Worm (Caenorhabditis elegans): ENCODE measurements around the gene apn-1.

Gene apn-1

DNA sequence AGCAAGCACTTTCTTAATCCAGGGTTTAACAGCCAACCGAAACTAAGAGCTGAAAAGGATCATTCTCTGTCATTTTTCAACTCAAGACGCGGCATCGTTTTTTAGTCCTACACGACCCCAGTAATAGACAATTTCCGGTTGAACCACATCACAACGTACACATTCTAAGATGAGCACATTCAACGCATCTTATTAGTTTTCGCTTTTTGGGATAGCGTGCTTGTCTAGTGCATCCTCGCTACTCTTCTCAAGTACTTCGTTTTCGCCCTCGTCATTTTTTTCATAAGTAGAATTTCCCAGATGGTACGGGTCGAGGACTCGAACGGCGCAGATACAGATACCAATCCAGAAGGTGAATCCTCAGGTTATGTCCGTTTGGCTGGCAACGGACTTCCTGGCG lies 5.1 kb upstream of the apn-1 start, which contains the start of gene T05H10.1:
T05H10.1 (plus strand) TSS at position 301 of the 400 bp plus-strand sequence.
- no peak for TF ChIP-seq unc-62 (GFP tag; optimal IDR thresholded peaks at IDR 0.05)
- TF ChIP-seq lin-32 (GFP tag; optimal IDR thresholded peaks at IDR 0.05), result no peak
- no peak for TF ChIP-seq ham-2 (GFP tag; optimal IDR thresholded peaks at IDR 0.05)

DNA sequence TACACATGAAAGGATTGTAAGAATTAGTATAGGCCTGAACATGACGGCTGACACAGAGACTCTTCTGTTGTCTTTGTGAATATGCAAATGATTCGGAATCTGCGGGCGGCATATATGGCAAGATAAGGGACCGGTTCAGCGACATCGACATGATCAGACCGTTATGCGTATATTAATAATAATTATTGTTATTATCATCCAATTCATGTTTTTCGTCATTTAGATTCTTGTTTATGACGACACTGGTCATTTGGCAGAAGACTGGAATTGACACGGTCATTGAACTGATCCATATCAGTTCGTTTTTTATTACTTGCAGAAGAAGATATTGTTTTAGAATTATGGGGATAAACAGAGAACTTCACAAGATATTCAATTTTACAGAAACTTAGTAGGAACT lies 3.1 kb downstream of the apn-1 start, which contains the start of gene mtre-1:
mtre-1 (minus strand) TSS at position 101 of the 400 bp plus-strand sequence.
- TF ChIP-seq elt-1 (tag; optimal IDR thresholded peaks at IDR 0.05; ENCODE audit: borderline replicate concordance, insufficient read depth), result peak; percentile 41
- no peak for TF ChIP-seq nhr-237 (tag; optimal IDR thresholded peaks at IDR 0.05)

DNA sequence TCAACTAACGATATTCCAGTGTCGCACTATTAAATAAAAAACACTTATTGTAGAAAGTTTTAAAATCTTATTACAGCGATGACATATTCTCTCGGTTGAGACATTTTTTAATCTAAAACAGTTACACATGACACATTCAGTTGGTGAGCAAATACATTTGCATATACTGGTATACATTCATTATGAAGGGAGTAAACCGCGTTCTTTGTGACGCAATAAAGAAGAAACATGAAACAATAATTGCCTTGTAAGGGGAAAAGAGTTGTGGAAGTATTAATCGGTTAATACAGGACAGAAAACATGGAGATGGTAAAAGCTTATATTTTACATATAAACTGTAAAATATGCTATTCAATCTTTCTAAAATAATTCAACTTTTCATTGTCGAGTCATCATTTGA lies 4.0 kb downstream of the apn-1 start:
- TF ChIP-seq nhr-2 (tag; optimal IDR thresholded peaks at IDR 0.05) (peak; percentile 56), ces-1 (GFP tag; optimal IDR thresholded peaks at IDR 0.05) (no peak), zip-8 (tag; optimal IDR thresholded peaks at IDR 0.05) (peak; percentile 94), unc-39 (tag; optimal IDR thresholded peaks at IDR 0.05) (no peak), lin-13 (tag; optimal IDR thresholded peaks at IDR 0.05) (no peak), sptf-1 (tag; optimal IDR thresholded peaks at IDR 0.05) (no peak), nhr-76 (tag; optimal IDR thresholded peaks at IDR 0.05) (no peak), snpc-4 (tag; optimal IDR thresholded peaks at IDR 0.05) (no peak)

DNA sequence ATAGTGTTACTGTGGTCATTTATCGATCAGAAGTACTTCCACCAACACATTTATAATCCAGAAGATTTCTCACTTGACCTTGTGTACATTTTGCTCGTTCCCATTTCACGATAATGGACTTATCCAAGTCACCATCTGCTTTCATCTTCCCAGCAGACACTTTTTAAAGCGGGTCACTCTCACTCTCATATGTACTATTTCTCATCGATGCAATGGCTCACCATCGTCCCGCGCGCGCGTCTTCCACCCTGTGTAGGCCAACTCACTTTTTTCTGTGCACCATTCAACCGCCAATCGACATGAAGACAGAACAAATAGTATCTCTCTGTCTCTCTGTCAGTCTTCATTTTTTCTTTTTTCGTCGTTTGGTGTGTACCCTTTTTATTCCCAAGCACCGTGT lies 4.8 kb downstream of the apn-1 start:
- TF ChIP-seq elt-3 (tag; optimal IDR thresholded peaks at IDR 0.05) (no peak), nhr-12 (tag; optimal IDR thresholded peaks at IDR 0.05) (no peak), ceh-43 (GFP tag; optimal IDR thresholded peaks at IDR 0.05) (no peak), cnd-1 (tag; optimal IDR thresholded peaks at IDR 0.05) (peak; percentile 51), M03D4.4 (tag; optimal IDR thresholded peaks at IDR 0.05) (no peak), ces-1 (GFP tag; optimal IDR thresholded peaks at IDR 0.05) (peak; percentile 33), snpc-4 (tag; optimal IDR thresholded peaks at IDR 0.05) (no peak), nhr-2 (tag; optimal IDR thresholded peaks at IDR 0.05) (no peak)

DNA sequence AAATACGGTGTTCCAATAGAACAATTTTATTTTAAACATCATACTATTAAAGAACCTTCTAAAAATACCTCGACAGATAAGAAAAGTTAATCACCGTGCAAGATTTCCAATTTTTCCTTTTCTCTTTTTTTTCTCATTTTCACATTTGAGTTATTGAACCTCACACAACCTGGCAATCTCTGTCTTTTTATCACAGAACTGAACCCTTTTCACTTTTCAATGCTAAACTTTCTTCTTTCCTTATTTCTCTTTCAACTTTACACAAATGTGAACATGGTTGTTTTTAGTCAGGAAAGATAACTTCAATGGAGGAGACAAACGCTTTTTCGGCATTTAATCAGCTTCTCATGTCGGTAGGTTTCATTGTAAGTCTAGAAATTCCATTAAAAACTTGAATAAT lies 5.5 kb downstream of the apn-1 start, which contains the start of gene T05H10.4:
T05H10.4 (plus strand) TSS at position 301 of the 400 bp plus-strand sequence.
- TF ChIP-seq lsy-2 (tag; optimal IDR thresholded peaks at IDR 0.05), result no peak
- TF ChIP-seq cnd-1 (tag; optimal IDR thresholded peaks at IDR 0.05), result no peak
- TF ChIP-seq drap-1 (GFP tag; optimal IDR thresholded peaks at IDR 0.05), result no peak
- TF ChIP-seq sptf-1 (tag; optimal IDR thresholded peaks at IDR 0.05), result no peak

DNA sequence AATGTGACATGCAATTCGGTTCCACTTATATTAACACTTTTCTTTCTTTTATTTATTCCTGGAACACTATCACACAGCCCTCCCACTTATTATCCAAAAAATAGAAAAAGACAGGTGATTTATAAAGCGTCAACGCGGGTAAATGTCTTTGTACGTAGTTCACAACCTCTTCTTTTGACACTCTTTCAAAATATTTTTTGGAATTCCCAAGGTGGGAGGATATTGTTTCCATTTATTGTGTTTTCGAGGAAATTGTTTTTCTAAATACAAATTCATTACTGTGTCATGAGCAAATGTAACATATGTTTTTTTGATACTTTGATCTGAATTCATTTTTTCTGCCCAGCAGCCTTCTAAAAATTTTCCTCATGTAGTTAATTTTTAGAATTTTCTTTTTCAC lies 10.5 kb downstream of the apn-1 start:
- TF ChIP-seq ztf-11 (tag; optimal IDR thresholded peaks at IDR 0.05), result no peak
- no peak for TF ChIP-seq cnd-1 (tag; optimal IDR thresholded peaks at IDR 0.05)
- TF ChIP-seq mls-2 (tag; optimal IDR thresholded peaks at IDR 0.05), result no peak
- no peak for TF ChIP-seq hlh-1 (tag; optimal IDR thresholded peaks at IDR 0.05)
- no peak for TF ChIP-seq ceh-39 (tag; optimal IDR thresholded peaks at IDR 0.05)
- no peak for TF ChIP-seq mep-1 (tag; optimal IDR thresholded peaks at IDR 0.05)
- TF ChIP-seq bed-3 (GFP tag; optimal IDR thresholded peaks at IDR 0.05), result no peak
- TF ChIP-seq pha-4 (tag; optimal IDR thresholded peaks at IDR 0.05), result no peak
- no peak for TF ChIP-seq snpc-4 (tag; optimal IDR thresholded peaks at IDR 0.05)
- no peak for TF ChIP-seq nhr-76 (tag; optimal IDR thresholded peaks at IDR 0.05)
- no peak for TF ChIP-seq ham-2 (GFP tag; optimal IDR thresholded peaks at IDR 0.05)
- TF ChIP-seq zip-8 (tag; optimal IDR thresholded peaks at IDR 0.05), result no peak
- no peak for TF ChIP-seq ceh-43 (GFP tag; optimal IDR thresholded peaks at IDR 0.05)

DNA sequence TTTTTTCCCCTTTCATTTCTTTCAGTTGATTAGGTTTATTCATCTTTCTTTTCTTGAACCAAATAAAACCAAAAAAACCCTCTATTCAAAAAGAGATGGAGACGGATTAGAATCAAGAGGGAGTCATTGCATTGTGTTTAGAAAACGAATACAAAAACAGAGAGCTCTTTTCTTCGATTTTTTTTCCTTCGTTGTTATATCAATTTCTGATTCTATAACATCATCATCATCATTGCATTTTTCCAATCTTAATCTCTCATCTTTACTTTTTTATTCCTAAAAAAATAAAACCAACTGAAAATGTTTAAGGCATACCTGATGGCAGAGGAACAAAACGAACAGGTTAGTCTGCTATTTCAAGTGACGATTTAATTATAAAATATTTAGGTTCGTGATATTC lies 11.4 kb downstream of the apn-1 start, which contains the start of gene T05H10.8:
T05H10.8 (plus strand) TSS at position 301 of the 400 bp plus-strand sequence.
- no peak for TF ChIP-seq zip-8 (tag; optimal IDR thresholded peaks at IDR 0.05)
- TF ChIP-seq blmp-1 (tag; optimal IDR thresholded peaks at IDR 0.05), result no peak
- no peak for TF ChIP-seq nhr-2 (tag; optimal IDR thresholded peaks at IDR 0.05)
- TF ChIP-seq ces-1 (GFP tag; optimal IDR thresholded peaks at IDR 0.05), result no peak
- no peak for TF ChIP-seq cnd-1 (tag; optimal IDR thresholded peaks at IDR 0.05)
- no peak for TF ChIP-seq unc-120 (tag; optimal IDR thresholded peaks at IDR 0.05; ENCODE audit: poor library complexity, severe bottlenecking)
- TF ChIP-seq hlh-1 (tag; optimal IDR thresholded peaks at IDR 0.05), result no peak
- TF ChIP-seq M03D4.4 (tag; optimal IDR thresholded peaks at IDR 0.05), result no peak
- no peak for TF ChIP-seq lin-32 (GFP tag; optimal IDR thresholded peaks at IDR 0.05)
- TF ChIP-seq sem-2 (GFP tag; optimal IDR thresholded peaks at IDR 0.05), result no peak
- no peak for TF ChIP-seq mep-1 (tag; optimal IDR thresholded peaks at IDR 0.05)
- TF ChIP-seq nhr-28 (tag; optimal IDR thresholded peaks at IDR 0.05), result no peak
- TF ChIP-seq unc-39 (tag; optimal IDR thresholded peaks at IDR 0.05), result no peak
- TF ChIP-seq ceh-83 (GFP tag; optimal IDR thresholded peaks at IDR 0.05), result no peak
- no peak for TF ChIP-seq snpc-4 (tag; optimal IDR thresholded peaks at IDR 0.05)
- TF ChIP-seq unc-62 (GFP tag; optimal IDR thresholded peaks at IDR 0.05), result no peak
- TF ChIP-seq nhr-237 (tag; optimal IDR thresholded peaks at IDR 0.05), result no peak
- no peak for TF ChIP-seq nhr-12 (tag; optimal IDR thresholded peaks at IDR 0.05)
- no peak for TF ChIP-seq ztf-11 (tag; optimal IDR thresholded peaks at IDR 0.05)
- TF ChIP-seq ceh-39 (tag; optimal IDR thresholded peaks at IDR 0.05), result no peak

All from whole organism, mixed stage, embryonic.